Worm (Caenorhabditis elegans) whole organism, L4/young adult: ENCODE measurements around the gene pro-2.

ENCODE experiments used
- W03F9.2 ChIP-seq: fragments of 150-350 bp; optimal IDR thresholded peaks from 2 replicates; lab custom pipeline; 2014; ENCODE audit warnings: missing biosample characterization, missing genetic modification characterization
- dao-5 ChIP-seq: sonication (generic microtip); optimal IDR thresholded peaks from 2 replicates; lab custom pipeline; 2016; ENCODE audit warnings: missing genotype, missing genetic modification characterization, moderate library complexity, missing compliant biosample characterization
- him-1 ChIP-seq: sonication (generic microtip); optimal IDR thresholded peaks from 2 replicates; lab custom pipeline; 2016; ENCODE audit warnings: missing genotype, missing genetic modification reagents, missing genetic modification characterization, missing compliant biosample characterization

Gene pro-2

DNA sequence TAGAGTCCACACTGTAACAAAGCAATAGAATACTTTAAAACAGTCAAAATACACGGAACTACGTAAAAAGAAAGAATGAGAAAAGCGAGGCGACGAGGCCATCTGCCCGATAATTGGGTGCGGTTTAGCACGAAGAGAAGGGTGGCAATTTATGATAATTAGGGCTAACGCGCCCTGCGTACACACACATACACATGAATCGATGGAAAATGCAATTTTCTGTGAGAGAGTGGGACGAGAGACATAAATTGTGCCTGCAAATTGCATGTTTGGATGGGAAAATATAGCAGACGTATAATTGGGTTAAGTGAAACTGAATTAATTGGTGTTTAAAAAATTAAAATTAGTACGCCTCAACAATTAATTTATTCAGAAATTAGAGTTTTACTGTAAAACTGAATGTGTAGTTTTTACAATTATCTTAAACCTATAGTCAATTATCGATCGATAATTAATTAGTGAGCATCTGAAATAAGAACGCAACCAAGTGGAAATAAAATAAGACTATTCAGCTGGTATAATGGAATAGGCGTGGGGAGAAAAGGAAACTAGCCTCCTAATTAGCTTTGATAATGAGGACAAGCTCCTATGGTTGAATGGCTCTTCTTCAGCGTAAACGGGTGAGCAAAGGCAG, 28.7 kb upstream of the pro-2 start:
- TF ChIP-seq dao-5 (tag; lab: Kevin White, UChicago) (no peak), him-1 (tag; lab: Kevin White, UChicago) (no peak), W03F9.2 (tag; lab: Kevin White, UChicago) (no peak)

DNA sequence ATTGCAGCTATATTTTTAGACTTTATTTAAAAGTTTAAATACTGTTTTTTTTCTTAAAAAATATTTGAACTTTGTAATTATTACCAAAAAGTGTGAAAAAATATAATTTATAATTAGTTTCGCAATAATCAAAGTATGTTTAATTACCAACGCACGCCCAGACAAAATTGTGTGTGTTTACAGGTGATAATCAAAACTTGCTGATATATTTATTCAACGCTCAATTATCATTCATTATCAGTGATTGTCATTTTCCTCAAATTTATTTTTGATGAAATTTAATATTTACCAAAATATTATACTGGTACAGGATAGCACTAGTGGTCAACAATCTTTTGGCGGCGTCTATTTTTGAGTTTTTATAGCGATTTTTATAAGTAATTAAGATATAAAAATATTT, 28.1 kb upstream of the pro-2 start:
- TF ChIP-seq dao-5 (tag; lab: Kevin White, UChicago) (no peak), W03F9.2 (tag; lab: Kevin White, UChicago) (no peak), him-1 (tag; lab: Kevin White, UChicago) (no peak)

DNA sequence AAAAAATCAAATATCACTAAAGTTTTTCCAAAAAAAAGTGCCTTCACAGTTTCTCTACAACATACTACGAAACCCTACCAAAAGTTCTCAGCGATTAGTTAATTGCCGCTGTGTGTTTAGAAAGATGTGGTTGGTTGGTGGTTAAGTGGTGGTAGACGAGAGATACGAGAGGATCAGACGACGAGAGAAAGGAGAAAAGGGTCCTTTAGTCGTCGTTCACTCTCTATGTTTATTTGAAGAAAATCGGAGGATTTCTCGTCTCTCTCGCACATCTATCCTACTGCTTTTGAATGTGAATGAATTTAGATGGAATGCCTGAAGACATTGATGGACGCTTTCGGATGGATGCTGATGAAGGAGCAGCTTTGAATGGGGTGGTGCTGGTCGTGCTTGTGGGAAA, 25.9 kb upstream of the pro-2 start:
- TF ChIP-seq him-1 (tag; lab: Kevin White, UChicago) = no peak
- no peak for TF ChIP-seq dao-5 (tag; lab: Kevin White, UChicago)
- TF ChIP-seq W03F9.2 (tag; lab: Kevin White, UChicago) = no peak

DNA sequence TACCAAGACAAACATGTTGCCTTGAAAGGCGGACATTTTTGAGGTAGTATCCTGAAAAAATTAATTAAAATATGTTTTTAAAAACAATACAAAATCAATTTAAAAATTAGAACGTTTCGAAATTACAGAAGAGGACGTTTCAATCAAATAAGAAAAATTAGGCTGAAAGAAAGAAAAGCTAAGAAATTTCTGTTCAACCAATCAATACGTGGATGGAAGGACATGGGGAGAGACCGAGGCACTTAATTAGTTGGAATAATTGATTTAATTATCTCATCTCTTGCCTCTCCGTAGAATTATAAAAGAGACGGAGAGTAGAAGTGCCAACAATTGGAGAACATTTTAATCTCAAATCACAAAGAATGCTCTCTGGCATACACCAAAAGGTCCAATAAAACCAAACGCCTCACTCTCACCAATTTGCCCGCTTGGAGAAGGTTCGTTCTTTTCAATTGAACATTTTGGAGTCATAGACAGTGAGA, 24.7 kb upstream of the pro-2 start, which contains the start of gene ceh-58:
Gene ceh-58 (minus strand): TSS at position 51 of the 482 bp plus-strand sequence.
- no peak for TF ChIP-seq him-1 (tag; lab: Kevin White, UChicago)
- no peak for TF ChIP-seq dao-5 (tag; lab: Kevin White, UChicago)
- TF ChIP-seq W03F9.2 (tag; lab: Kevin White, UChicago) = no peak

DNA sequence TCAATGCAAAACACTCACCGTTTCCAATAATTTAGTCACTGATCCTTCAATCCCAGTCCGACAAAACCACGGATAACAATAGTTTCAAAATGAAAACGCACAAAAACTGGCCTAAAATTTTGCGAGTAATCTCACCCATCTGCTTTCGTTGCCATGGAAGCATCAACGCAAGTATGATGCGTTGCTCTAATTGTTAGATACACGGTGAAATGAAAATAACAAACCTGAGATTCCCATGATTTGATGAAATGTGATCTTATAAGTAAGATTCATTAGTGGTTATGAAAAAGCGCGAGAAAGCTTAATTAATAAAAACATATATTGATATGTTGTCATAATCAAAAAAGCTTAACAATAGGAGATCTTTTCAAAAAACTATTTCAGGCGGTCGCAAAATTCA, 22.3 kb upstream of the pro-2 start, which contains the start of gene ceh-57:
Gene ceh-57 (minus strand): TSS at position 95 of the 400 bp plus-strand sequence.
- no peak for TF ChIP-seq W03F9.2 (tag; lab: Kevin White, UChicago)
- no peak for TF ChIP-seq him-1 (tag; lab: Kevin White, UChicago)
- no peak for TF ChIP-seq dao-5 (tag; lab: Kevin White, UChicago)

ce11 chrII:10360487-10360886, 15.6 kb upstream of the pro-2 start, which contains the start of gene C07E3.4:
Gene C07E3.4, plus strand, starts transcription at chrII:10360787.
- no peak for TF ChIP-seq W03F9.2 (tag; lab: Kevin White, UChicago)
- no peak for TF ChIP-seq dao-5 (tag; lab: Kevin White, UChicago)
- no peak for TF ChIP-seq him-1 (tag; lab: Kevin White, UChicago)

ce11 chrII:10357468-10358007, 12.6 kb upstream of the pro-2 start, which contains the start of gene C07E3.3:
Gene C07E3.3, minus strand, starts transcription at chrII:10357518.
- TF ChIP-seq him-1 (tag; lab: Kevin White, UChicago) (no peak), dao-5 (tag; lab: Kevin White, UChicago) (no peak), W03F9.2 (tag; lab: Kevin White, UChicago) (no peak)

DNA sequence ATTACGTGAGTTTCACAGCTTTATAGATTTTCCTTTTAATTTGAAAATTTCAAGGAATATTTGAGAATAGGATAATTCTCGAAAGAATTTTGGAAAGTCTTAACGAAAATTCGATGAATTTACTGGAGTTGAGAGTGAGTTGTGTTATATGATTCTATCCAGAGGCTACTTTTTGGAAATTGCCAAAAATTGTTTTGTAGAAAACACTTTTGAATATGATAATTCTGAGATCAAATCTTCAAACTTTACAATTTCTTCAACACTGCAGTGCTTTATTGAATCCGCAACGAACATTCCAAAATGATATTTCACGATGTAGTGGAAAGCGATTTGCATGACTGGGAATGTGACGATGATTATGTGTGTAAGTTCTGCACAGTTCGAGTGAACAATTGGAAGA, 7.1 kb upstream of the pro-2 start, which contains the start of gene C07E3.8:
Gene C07E3.8 (plus strand): TSS at position 301 of the 400 bp plus-strand sequence.
- no peak for TF ChIP-seq him-1 (tag; lab: Kevin White, UChicago)
- TF ChIP-seq dao-5 (tag; lab: Kevin White, UChicago) = no peak
- TF ChIP-seq W03F9.2 (tag; lab: Kevin White, UChicago) = no peak

- TF ChIP-seq dao-5 (tag; lab: Kevin White, UChicago) (no peak), him-1 (tag; lab: Kevin White, UChicago) (no peak), W03F9.2 (tag; lab: Kevin White, UChicago) (no peak)
Observed at ce11 chrII:10350487-10350886, 5.6 kb upstream of the pro-2 start, which contains the start of gene C07E3.9. Gene C07E3.9, plus strand, starts transcription at chrII:10350756.

DNA sequence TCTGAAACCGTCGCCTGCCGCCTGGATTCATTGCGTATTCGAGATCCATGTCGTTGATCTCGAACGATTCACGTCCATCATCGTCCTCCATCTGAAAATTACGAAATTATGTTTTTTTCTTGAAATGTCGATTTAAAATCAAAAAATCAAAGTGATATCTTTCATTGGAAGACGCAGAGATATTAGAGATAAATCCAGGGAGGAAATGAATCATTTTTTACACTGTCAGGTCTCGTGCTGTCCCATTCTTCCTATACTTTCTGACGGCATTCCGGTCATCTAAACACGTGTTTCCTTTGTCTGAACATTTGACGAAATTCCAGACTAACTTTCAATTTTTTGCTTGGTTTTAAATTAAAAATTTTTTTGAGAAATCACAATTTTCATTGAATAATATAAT, 5.0 kb upstream of the pro-2 start, which contains the start of gene stip-1:
Gene stip-1 (minus strand): TSS at position 98 of the 400 bp plus-strand sequence.
- TF ChIP-seq W03F9.2 (tag; lab: Kevin White, UChicago) (no peak), dao-5 (tag; lab: Kevin White, UChicago) (no peak), him-1 (tag; lab: Kevin White, UChicago) (no peak)

DNA sequence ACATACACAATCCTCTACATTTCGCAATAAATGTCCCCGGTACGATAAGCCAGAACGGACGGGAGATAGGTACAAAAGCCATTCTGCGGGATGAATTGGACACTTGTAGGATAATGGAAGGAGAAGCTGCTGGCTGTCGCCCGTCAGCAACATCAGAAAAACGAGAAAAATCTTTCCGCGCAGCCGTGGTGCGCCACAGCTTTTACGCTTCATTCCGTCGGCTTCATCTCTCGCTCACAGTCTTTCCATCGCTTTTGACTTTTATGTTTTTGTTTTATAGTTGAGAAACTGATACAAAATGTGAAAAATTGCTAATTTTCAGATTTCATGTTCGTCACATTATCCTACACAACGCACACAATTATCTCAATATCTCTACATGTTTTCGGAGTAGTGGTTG, 1.2 kb upstream of the pro-2 start, which contains the start of gene C07E3.10:
Gene C07E3.10 (plus strand): TSS at position 301 of the 400 bp plus-strand sequence.
- TF ChIP-seq W03F9.2 (tag; lab: Kevin White, UChicago) = no peak
- TF ChIP-seq him-1 (tag; lab: Kevin White, UChicago) = no peak
- no peak for TF ChIP-seq dao-5 (tag; lab: Kevin White, UChicago)

DNA sequence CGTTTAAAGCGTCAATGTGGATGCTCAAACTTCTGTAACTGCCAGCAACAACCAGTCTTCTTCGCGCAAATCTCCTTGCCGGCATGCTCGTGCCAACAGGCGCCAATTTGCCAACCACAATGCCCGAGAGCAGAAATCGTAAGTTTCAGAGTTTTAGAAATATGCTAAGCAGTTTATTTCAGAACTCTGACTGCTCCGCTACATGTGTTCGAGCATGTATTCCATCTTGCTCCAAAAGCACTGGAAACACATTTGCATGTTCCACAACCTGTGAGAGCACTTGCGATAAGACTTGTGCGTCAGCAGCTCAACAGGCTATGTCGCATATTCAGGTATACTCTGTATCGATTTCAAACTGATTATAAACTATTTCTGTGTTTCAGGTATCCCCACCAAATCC, 15.2 kb downstream of the pro-2 start:
- TF ChIP-seq him-1 (tag; lab: Kevin White, UChicago) = no peak
- no peak for TF ChIP-seq W03F9.2 (tag; lab: Kevin White, UChicago)
- no peak for TF ChIP-seq dao-5 (tag; lab: Kevin White, UChicago)

ce11 chrII:10325615-10326232, 19.2 kb downstream of the pro-2 start, which contains the start of gene appg-1:
Gene appg-1, plus strand, starts transcription at chrII:10326041.
- TF ChIP-seq him-1 (tag; lab: Kevin White, UChicago) = no peak
- TF ChIP-seq dao-5 (tag; lab: Kevin White, UChicago) = no peak
- TF ChIP-seq W03F9.2 (tag; lab: Kevin White, UChicago) = no peak
